Worm (Caenorhabditis elegans): ENCODE data around the gene rpl-16.

The rpl-16 gene

ce11 chrIII:3460061-3460460 is 43.3 kb downstream of the rpl-16 start, which contains the start of gene C34C12.8 (continued):
- TF ChIP-seq efl-3 (GFP tag; optimal IDR thresholded peaks at IDR 0.05) (peak; percentile 57), snpc-4 (tag; optimal IDR thresholded peaks at IDR 0.05) (peak; percentile 84), lin-14 (GFP tag; optimal IDR thresholded peaks at IDR 0.05) (peak; percentile 92), swsn-7 (tag; optimal IDR thresholded peaks at IDR 0.05) (peak; percentile 97), zag-1 (tag; optimal IDR thresholded peaks at IDR 0.05) (peak; percentile 66), alr-1 (tag; optimal IDR thresholded peaks at IDR 0.05; ENCODE audit: borderline replicate concordance) (no peak), efl-1 (optimal IDR thresholded peaks at IDR 0.05) (peak; percentile 93 to 99), efl-1 (GFP tag; optimal IDR thresholded peaks at IDR 0.05 in 1 of 2) (peak; percentile 96 to 100), ceh-88 (GFP tag; IDR thresholded peaks at IDR 0.05) (peak; percentile 90), elt-2 (tag; optimal IDR thresholded peaks at IDR 0.05) (peak; percentile 89), fkh-4 (tag; optimal IDR thresholded peaks at IDR 0.05; ENCODE audit: borderline replicate concordance) (peak; percentile 78), aly-2 (tag; optimal IDR thresholded peaks at IDR 0.05) (peak; percentile 90), aha-1 (tag; optimal IDR thresholded peaks at IDR 0.05) (peak; percentile 73), snu-23 (GFP tag; optimal IDR thresholded peaks at IDR 0.05) (peak; percentile 98), ztf-4 (tag; optimal IDR thresholded peaks at IDR 0.05) (peak; percentile 90), C04F5.9 (tag; optimal IDR thresholded peaks at IDR 0.05) (peak; percentile 91), tlp-1 (tag; optimal IDR thresholded peaks at IDR 0.05) (no peak), dpl-1 (GFP tag; optimal IDR thresholded peaks at IDR 0.05) (peak; percentile 96 to 98 (median 97)), mef-2 (tag; optimal IDR thresholded peaks at IDR 0.05) (peak; percentile 81), ceh-8 (GFP tag; optimal IDR thresholded peaks at IDR 0.05) (peak; percentile 92), xbp-1 (tag; optimal IDR thresholded peaks at IDR 0.05) (peak; percentile 98), zip-4 (GFP tag; optimal IDR thresholded peaks at IDR 0.05) (peak; percentile 87), nhr-19 (GFP tag; conservative IDR thresholded peaks at IDR 0.05) (peak; percentile 97), nhr-47 (tag; optimal IDR thresholded peaks at IDR 0.05) (peak; percentile 98), unc-86 (tag; optimal IDR thresholded peaks at IDR 0.05) (peak; percentile 97), hlh-4 (tag; optimal IDR thresholded peaks at IDR 0.05) (no peak), nhr-76 (tag; optimal IDR thresholded peaks at IDR 0.05) (no peak), blmp-1 (tag; optimal IDR thresholded peaks at IDR 0.05) (peak; percentile 70), vab-15 (tag; optimal IDR thresholded peaks at IDR 0.05) (no peak), unc-130 (tag; optimal IDR thresholded peaks at IDR 0.05) (peak; percentile 98), fos-1 (tag; optimal IDR thresholded peaks at IDR 0.05) (peak; percentile 79), hpl-2 (GFP tag; optimal IDR thresholded peaks at IDR 0.05) (peak; percentile 85), nhr-84 (tag; optimal IDR thresholded peaks at IDR 0.05) (no peak), lin-15B (tag; optimal IDR thresholded peaks at IDR 0.05) (peak; percentile 95), nhr-90 (tag; optimal IDR thresholded peaks at IDR 0.05; ENCODE audit: poor library complexity) (peak; percentile 98), lin-39 (tag; optimal IDR thresholded peaks at IDR 0.05) (peak; percentile 97), nhr-85 (tag) (peak; percentile 98), ceh-82 (tag; optimal IDR thresholded peaks at IDR 0.05) (peak; percentile 95 to 98 (median 97)), lir-3 (tag; optimal IDR thresholded peaks at IDR 0.05; ENCODE audit: poor library complexity) (no peak), fkh-10 (GFP tag; optimal IDR thresholded peaks at IDR 0.05) (peak; percentile 86), nhr-237 (tag; optimal IDR thresholded peaks at IDR 0.05) (peak; percentile 60), C16A3.4 (tag; optimal IDR thresholded peaks at IDR 0.05) (peak; percentile 96), F16B12.6 (tag; optimal IDR thresholded peaks at IDR 0.05) (peak; percentile 84), ama-1 (optimal IDR thresholded peaks at IDR 0.05) (peak; percentile 91), sup-37 (GFP tag; optimal IDR thresholded peaks at IDR 0.05) (peak; percentile 92), isw-1 (GFP tag; IDR thresholded peaks at IDR 0.05) (peak; percentile 97), unc-30 (tag; optimal IDR thresholded peaks at IDR 0.05) (peak; percentile 64), nhr-28 (tag; optimal IDR thresholded peaks at IDR 0.05) (peak; percentile 20), ceh-90 (tag; optimal IDR thresholded peaks at IDR 0.05) (peak; percentile 45), sptf-1 (tag; optimal IDR thresholded peaks at IDR 0.05) (no peak), ceh-63 (GFP tag; optimal IDR thresholded peaks at IDR 0.05) (peak; percentile 74), jun-1 (tag; optimal IDR thresholded peaks at IDR 0.05) (peak; percentile 95), nhr-71 (tag; optimal IDR thresholded peaks at IDR 0.05) (peak; percentile 98), irx-1 (tag; optimal IDR thresholded peaks at IDR 0.05) (peak; percentile 96)
